Worm (Caenorhabditis elegans) whole organism, L1 larva: ENCODE results near the gene K12H4.6.
A peak's percentile ranks its signal among the peaks of the same experiment; 100 is the strongest.

Experiments
- F16B12.6 ChIP-seq: fragments of 150-350 bp; optimal IDR thresholded peaks from 2 replicates; lab custom pipeline; 2014; ENCODE audit warnings: missing biosample characterization, missing genetic modification characterization
- Y116A8C.19 ChIP-seq: sonication (generic microtip); optimal IDR thresholded peaks from 2 replicates; lab custom pipeline; 2016; ENCODE audit warnings: missing compliant biosample characterization, missing genetic modification characterization, borderline replicate concordance
- alr-1 ChIP-seq: fragments of 200-800 bp; sonication (Bioruptor generic); optimal IDR thresholded peaks from 2 replicates; lab custom pipeline; 2018; ENCODE audit warnings: borderline replicate concordance, mild to moderate bottlenecking, missing genetic modification characterization, missing compliant biosample characterization
- ama-1 ChIP-seq: fragments of 150-350 bp; optimal IDR thresholded peaks from 2 replicates; lab custom pipeline; 2014
- ceh-82 ChIP-seq, 3 experiments: fragments of 150-350 bp in 1 of 3; sonication (generic microtip) in 2 of 3; optimal IDR thresholded peaks; 2 replicates each; lab custom pipeline; 2014 to 2017; ENCODE audit warnings: missing biosample characterization in 3 of 3, missing genetic modification characterization in 3 of 3
- dpl-1 ChIP-seq, 3 experiments: fragments of 150-350 bp in 2 of 3; sonication (generic microtip) in 1 of 3; optimal IDR thresholded peaks; 2 replicates each; lab custom pipeline; 2014 to 2017; ENCODE audit warnings: missing biosample characterization in 3 of 3, missing genetic modification characterization in 3 of 3, missing genetic modification reagents in 3 of 3
- efl-1 ChIP-seq, 4 experiments: fragments of 150-350 bp; optimal IDR thresholded peaks in 3 of 4; peaks in 1 of 4; 1 replicate in 1 of 4; 2 replicates in 3 of 4; lab custom pipeline; 2014; ENCODE audit warnings: missing biosample characterization in 2 of 4, missing genetic modification characterization in 2 of 4, missing genetic modification reagents in 2 of 4
- egl-27 ChIP-seq, 2 experiments: fragments of 150-350 bp in 1 of 2; sonication (generic microtip); optimal IDR thresholded peaks; 3 replicates each; lab custom pipeline; 2017 to 2018; ENCODE audit warnings: missing biosample characterization in 2 of 2, missing genetic modification characterization in 2 of 2, missing genetic modification reagents in 2 of 2
- elt-2 ChIP-seq: sonication (generic microtip); optimal IDR thresholded peaks from 2 replicates; lab custom pipeline; 2016; ENCODE audit warnings: missing genetic modification characterization, mild to moderate bottlenecking, inconsistent platforms, missing compliant biosample characterization, missing genetic modification reagents
- elt-3 ChIP-seq, 6 experiments: fragments of 150-350 bp in 1 of 6; sonication (generic microtip); optimal IDR thresholded peaks; 2 replicates each; lab custom pipeline; 2017 to 2018; ENCODE audit warnings: missing biosample characterization in 6 of 6, missing genetic modification characterization in 6 of 6, inconsistent platforms in 1 of 6
- ets-5 ChIP-seq: fragments of 200-800 bp; sonication (Bioruptor generic); IDR thresholded peaks from 2 replicates; pipeline ENCODE4 v1.3.6; 2022; ENCODE audit warnings: missing genetic modification characterization, missing compliant biosample characterization
- hlh-4 ChIP-seq: sonication (generic microtip); optimal IDR thresholded peaks from 2 replicates; lab custom pipeline; 2016; ENCODE audit warnings: mild to moderate bottlenecking, missing genetic modification characterization, missing compliant biosample characterization
- hpl-2 ChIP-seq: fragments of 150-350 bp; optimal IDR thresholded peaks from 2 replicates; lab custom pipeline; 2014; ENCODE audit warnings: missing biosample characterization, missing genetic modification reagents, missing genetic modification characterization
- lin-13 ChIP-seq: fragments of 150-350 bp; optimal IDR thresholded peaks from 2 replicates; lab custom pipeline; 2014; ENCODE audit warnings: missing biosample characterization, missing genetic modification reagents, missing genetic modification characterization
- lin-14 ChIP-seq: fragments of 200-800 bp; sonication (Bioruptor generic); optimal IDR thresholded peaks from 2 replicates; lab custom pipeline; 2018; ENCODE audit warnings: mild to moderate bottlenecking, missing genetic modification characterization, moderate library complexity, missing compliant biosample characterization
- lin-15B ChIP-seq: fragments of 150-350 bp; sonication (generic microtip); optimal IDR thresholded peaks from 3 replicates; lab custom pipeline; 2014; ENCODE audit warnings: missing biosample characterization, missing genetic modification characterization
- lin-35 ChIP-seq, 2 experiments: fragments of 150-350 bp; optimal IDR thresholded peaks; 2 replicates each; lab custom pipeline; 2014; ENCODE audit warnings: missing biosample characterization in 2 of 2, missing genetic modification characterization in 2 of 2, missing genetic modification reagents in 2 of 2
- lin-39 ChIP-seq: fragments of 150-350 bp; optimal IDR thresholded peaks from 2 replicates; lab custom pipeline; 2014; ENCODE audit warnings: missing biosample characterization, missing genetic modification reagents, missing genetic modification characterization
- lir-3 ChIP-seq: sonication (generic microtip); optimal IDR thresholded peaks from 2 replicates; lab custom pipeline; 2016; ENCODE audit warnings: mild to moderate bottlenecking, missing genetic modification characterization, moderate library complexity, missing compliant biosample characterization; ENCODE audit not compliant: poor library complexity
- mdl-1 ChIP-seq, 2 experiments: fragments of 150-350 bp; optimal IDR thresholded peaks; 2 replicates each; lab custom pipeline; 2014 to 2017; ENCODE audit warnings: missing biosample characterization in 2 of 2, missing genetic modification characterization in 2 of 2, inconsistent platforms in 1 of 2
- mef-2 ChIP-seq: fragments of 150-350 bp; optimal IDR thresholded peaks from 2 replicates; lab custom pipeline; 2014; ENCODE audit warnings: missing biosample characterization, missing genetic modification characterization
- mep-1 ChIP-seq: fragments of 150-350 bp; optimal IDR thresholded peaks from 2 replicates; lab custom pipeline; 2014; ENCODE audit warnings: missing biosample characterization, missing genetic modification characterization
- nhr-11 ChIP-seq: fragments of 150-350 bp; optimal IDR thresholded peaks from 2 replicates; lab custom pipeline; 2014; ENCODE audit warnings: missing biosample characterization, missing genetic modification characterization
- nhr-20 ChIP-seq: sonication (generic microtip); optimal IDR thresholded peaks from 2 replicates; lab custom pipeline; 2016; ENCODE audit warnings: mild to moderate bottlenecking, missing genetic modification characterization, missing compliant biosample characterization
- nhr-237 ChIP-seq: fragments of 150-350 bp; optimal IDR thresholded peaks from 2 replicates; lab custom pipeline; 2014; ENCODE audit warnings: missing biosample characterization, missing genetic modification characterization
- nhr-28 ChIP-seq: fragments of 150-350 bp; optimal IDR thresholded peaks from 2 replicates; lab custom pipeline; 2014; ENCODE audit warnings: missing biosample characterization, missing genetic modification characterization
- nhr-84 ChIP-seq: sonication (generic microtip); optimal IDR thresholded peaks from 2 replicates; lab custom pipeline; 2017; ENCODE audit warnings: missing biosample characterization, missing genetic modification characterization
- nhr-85 ChIP-seq: sonication (generic microtip); peaks from one replicate; lab custom pipeline; 2016; ENCODE audit warnings: missing genetic modification characterization, inconsistent platforms, missing compliant biosample characterization
- nhr-90 ChIP-seq: sonication (generic microtip); optimal IDR thresholded peaks from 2 replicates; lab custom pipeline; 2016; ENCODE audit warnings: mild to moderate bottlenecking, missing genetic modification characterization, missing compliant biosample characterization; ENCODE audit not compliant: poor library complexity
- pax-3 ChIP-seq: fragments of 200-800 bp; sonication (Bioruptor generic); optimal IDR thresholded peaks from 2 replicates; lab custom pipeline; 2018; ENCODE audit warnings: mild to moderate bottlenecking, missing genetic modification characterization, moderate library complexity, missing compliant biosample characterization
- pqm-1 ChIP-seq: sonication (generic microtip); optimal IDR thresholded peaks from 3 replicates; lab custom pipeline; 2017; ENCODE audit warnings: missing biosample characterization, missing genetic modification characterization
- skn-1 ChIP-seq: fragments of 150-350 bp; optimal IDR thresholded peaks from 2 replicates; lab custom pipeline; 2014; ENCODE audit warnings: missing biosample characterization, missing genetic modification characterization
- snu-23 ChIP-seq: sonication (generic microtip); optimal IDR thresholded peaks from 2 replicates; lab custom pipeline; 2016; ENCODE audit warnings: missing genetic modification characterization, missing compliant biosample characterization
- sox-4 ChIP-seq: sonication (generic microtip); optimal IDR thresholded peaks from 2 replicates; lab custom pipeline; 2016; ENCODE audit warnings: missing genetic modification characterization, missing compliant biosample characterization
- sptf-1 ChIP-seq: fragments of 150-350 bp; optimal IDR thresholded peaks from 2 replicates; lab custom pipeline; 2014; ENCODE audit warnings: missing biosample characterization, missing genetic modification characterization
- sup-37 ChIP-seq: fragments of 200-800 bp; sonication (Bioruptor generic); optimal IDR thresholded peaks from 2 replicates; lab custom pipeline; 2018; ENCODE audit warnings: mild to moderate bottlenecking, missing genetic modification characterization, missing compliant biosample characterization
- swsn-7 ChIP-seq: sonication (generic microtip); optimal IDR thresholded peaks from 2 replicates; lab custom pipeline; 2016; ENCODE audit warnings: missing genetic modification characterization, missing compliant biosample characterization
- tbx-2 ChIP-seq: sonication (generic microtip); optimal IDR thresholded peaks from 2 replicates; lab custom pipeline; 2016; ENCODE audit warnings: missing genetic modification characterization, missing compliant biosample characterization
- unc-130 ChIP-seq: fragments of 150-350 bp; optimal IDR thresholded peaks from 2 replicates; lab custom pipeline; 2017; ENCODE audit warnings: missing biosample characterization, missing genetic modification characterization, inconsistent platforms
- unc-98 ChIP-seq: fragments of 200-800 bp; sonication (Bioruptor generic); IDR thresholded peaks from 2 replicates; pipeline ENCODE4 v1.3.6; 2022; ENCODE audit warnings: missing genetic modification characterization, missing compliant biosample characterization
- vab-15 ChIP-seq: sonication (generic microtip); optimal IDR thresholded peaks from 2 replicates; lab custom pipeline; 2017; ENCODE audit warnings: missing genotype, mild to moderate bottlenecking, missing genetic modification characterization, missing compliant biosample characterization
- xbp-1 ChIP-seq: sonication (generic microtip); optimal IDR thresholded peaks from 2 replicates; lab custom pipeline; 2016; ENCODE audit warnings: missing genetic modification characterization, missing compliant biosample characterization
- zag-1 ChIP-seq: fragments of 150-350 bp; optimal IDR thresholded peaks from 2 replicates; lab custom pipeline; 2014; ENCODE audit warnings: missing biosample characterization, missing genetic modification characterization
- zip-4 ChIP-seq: fragments of 200-800 bp; sonication (Bioruptor generic); optimal IDR thresholded peaks from 2 replicates; lab custom pipeline; 2018; ENCODE audit warnings: mild to moderate bottlenecking, missing genetic modification characterization, moderate library complexity, missing compliant biosample characterization
- ztf-4 ChIP-seq: fragments of 150-350 bp; optimal IDR thresholded peaks from 2 replicates; lab custom pipeline; 2014; ENCODE audit warnings: missing biosample characterization, missing genetic modification characterization

K12H4.6 gene

DNA sequence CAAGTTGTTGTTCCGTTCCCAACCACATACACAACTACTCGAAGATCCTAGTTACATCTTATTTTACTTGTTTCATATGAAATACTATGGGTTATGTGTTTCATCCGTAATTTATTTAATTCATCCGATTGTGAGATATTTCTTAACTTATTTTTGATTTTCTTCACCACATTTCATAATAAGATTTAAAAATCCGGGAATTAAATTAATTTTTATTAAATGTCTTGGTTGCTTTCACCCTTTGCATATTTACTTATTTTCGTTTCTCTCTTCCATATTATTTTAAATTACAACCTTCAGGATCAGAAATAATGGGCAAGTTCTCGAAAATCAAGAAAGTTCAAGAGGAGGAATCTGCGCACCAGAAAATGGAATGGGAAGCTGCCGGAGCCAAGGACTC lies 3.1 kb upstream of the K12H4.6 start, which contains the start of gene K12H4.3:
K12H4.3 (plus strand) TSS at position 301 of the 400 bp plus-strand sequence.
- TF ChIP-seq ama-1 (lab: Kevin White, UChicago) (no peak), ztf-4 (tag; lab: Kevin White, UChicago) (no peak), nhr-20 (tag; lab: Kevin White, UChicago) (no peak), nhr-237 (tag; lab: Kevin White, UChicago) (no peak), hpl-2 (GFP tag; lab: Kevin White, UChicago) (no peak), lin-39 (no peak), Y116A8C.19 (tag; lab: Kevin White, UChicago) (no peak), vab-15 (tag; lab: Kevin White, UChicago) (no peak)
- TF ChIP-seq, all 84 proteins: peak for 0

- TF ChIP-seq tbx-2 (no peak), F16B12.6 (tag; lab: Kevin White, UChicago) (no peak)
Measured at ce11 chrIII:8044717-8045116, 2.0 kb upstream of the K12H4.6 start, which contains the start of gene spcs-3. spcs-3 (plus strand) TSS chrIII:8045017.

DNA sequence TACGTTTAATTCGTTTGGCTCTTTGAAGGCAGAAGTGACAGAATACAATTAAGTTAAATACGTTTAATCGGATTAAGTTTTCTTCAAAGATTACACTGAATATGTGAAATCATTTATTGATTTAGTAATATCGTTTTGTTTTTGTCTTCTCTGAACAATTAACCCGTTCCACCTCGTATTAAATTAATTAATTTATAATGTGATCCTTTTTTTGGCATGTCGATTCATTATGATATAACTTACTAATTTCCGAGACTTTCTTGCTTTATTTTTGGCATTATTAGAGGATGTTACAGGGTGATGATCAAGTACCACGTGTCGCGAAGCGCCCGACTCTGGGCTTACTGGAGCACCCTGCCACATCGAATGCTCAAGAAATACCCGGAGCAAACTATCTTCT lies 1.5 kb upstream of the K12H4.6 start, which contains the start of gene K12H4.5:
K12H4.5 (plus strand) TSS at position 301 of the 400 bp plus-strand sequence.
- TF ChIP-seq alr-1 (tag; lab: Kevin White, UChicago) (no peak), dpl-1 (GFP tag; optimal IDR thresholded peaks at IDR 0.05; lab: Kevin White, UChicago) (no peak), swsn-7 (no peak)

- TF ChIP-seq hlh-4 (tag; lab: Kevin White, UChicago) (no peak), mdl-1 (tag; optimal IDR thresholded peaks at IDR 0.05; lab: Kevin White, UChicago) (peak in 1 of 2 experiments; percentile 91), ceh-82 (tag; optimal IDR thresholded peaks at IDR 0.05; lab: Kevin White, UChicago) (peak; percentile 99), egl-27 (tag; optimal IDR thresholded peaks at IDR 0.05; lab: Kevin White, UChicago) (peak; percentile 83 to 97), nhr-85 (tag; lab: Kevin White, UChicago) (peak; percentile 95), vab-15 (tag; lab: Kevin White, UChicago) (peak; percentile 99), pax-3 (tag; lab: Kevin White, UChicago) (peak; percentile 97), unc-98 (GFP tag; lab: Robert Waterston, UW) (peak; percentile 86), xbp-1 (peak; percentile 96), ama-1 (lab: Kevin White, UChicago) (no peak), skn-1 (tag; lab: Kevin White, UChicago) (peak; percentile 97), zag-1 (tag; lab: Kevin White, UChicago) (peak; percentile 97), Y116A8C.19 (tag; lab: Kevin White, UChicago) (peak; percentile 31), lir-3 (tag; lab: Kevin White, UChicago) (peak; percentile 97), lin-15B (peak; percentile 98), efl-1 (optimal IDR thresholded peaks at IDR 0.05; lab: Kevin White, UChicago) (peak; percentile 96 to 98), efl-1 (GFP tag; optimal IDR thresholded peaks at IDR 0.05 in 1 of 2; lab: Kevin White, UChicago) (peak; percentile 87 to 98), nhr-28 (tag; lab: Kevin White, UChicago) (no peak), nhr-11 (tag; lab: Kevin White, UChicago) (peak; percentile 80), nhr-20 (tag; lab: Kevin White, UChicago) (peak; percentile 97), nhr-237 (tag; lab: Kevin White, UChicago) (peak; percentile 96), snu-23 (GFP tag; lab: Kevin White, UChicago) (peak; percentile 99), sptf-1 (tag; lab: Kevin White, UChicago) (no peak), mef-2 (tag; lab: Kevin White, UChicago) (peak; percentile 69), lin-35 (GFP tag; optimal IDR thresholded peaks at IDR 0.05; lab: Kevin White, UChicago) (peak; percentile 93 to 97), nhr-84 (tag; lab: Kevin White, UChicago) (no peak), pqm-1 (tag; lab: Kevin White, UChicago) (peak; percentile 60), nhr-90 (tag; lab: Kevin White, UChicago) (peak; percentile 96), elt-2 (tag; lab: Kevin White, UChicago) (peak; percentile 75), sup-37 (GFP tag; lab: Kevin White, UChicago) (peak; percentile 39), lin-14 (GFP tag; lab: Kevin White, UChicago) (peak; percentile 98), alr-1 (tag; lab: Kevin White, UChicago) (no peak), ets-5 (GFP tag; lab: Robert Waterston, UW) (no peak), lin-13 (GFP tag; lab: Kevin White, UChicago) (peak; percentile 98), elt-3 (tag; optimal IDR thresholded peaks at IDR 0.05; lab: Kevin White, UChicago) (peak; percentile 6 to 98 (median 74)), ztf-4 (tag; lab: Kevin White, UChicago) (peak; percentile 87), unc-130 (tag; lab: Kevin White, UChicago) (peak; percentile 98), zip-4 (GFP tag; lab: Kevin White, UChicago) (peak; percentile 49), sox-4 (peak; percentile 85), mep-1 (tag; lab: Kevin White, UChicago) (peak; percentile 98)
Measured at ce11 chrIII:8043784-8044183, 1.1 kb upstream of the K12H4.6 start.
